Worm (Caenorhabditis elegans) whole organism, late embryonic: ENCODE measurements around the gene pdhb-1.

Source experiments
- C08G9.2 ChIP-seq: sonication (generic microtip); optimal IDR thresholded peaks from 2 replicates; lab custom pipeline; 2016; ENCODE audit warnings: mild to moderate bottlenecking, missing genetic modification characterization, moderate library complexity, missing compliant biosample characterization
- C38D4.7 ChIP-seq: fragments of 200-800 bp; sonication (Bioruptor generic); optimal IDR thresholded peaks from 2 replicates; lab custom pipeline; 2018; ENCODE audit warnings: mild to moderate bottlenecking, missing genetic modification characterization, moderate library complexity, missing compliant biosample characterization
- ahr-1 ChIP-seq: sonication (generic microtip); optimal IDR thresholded peaks from 2 replicates; lab custom pipeline; 2016; ENCODE audit warnings: missing genetic modification characterization, missing compliant biosample characterization
- ceh-18 ChIP-seq: sonication (generic microtip); optimal IDR thresholded peaks from 2 replicates; lab custom pipeline; 2016; ENCODE audit warnings: missing genetic modification characterization, missing compliant biosample characterization
- ceh-30 ChIP-seq: fragments of 150-350 bp; optimal IDR thresholded peaks from 2 replicates; lab custom pipeline; 2014; ENCODE audit warnings: missing biosample characterization, missing genetic modification characterization
- ceh-48 ChIP-seq: sonication (generic microtip); optimal IDR thresholded peaks from 2 replicates; lab custom pipeline; 2016; ENCODE audit warnings: missing genetic modification characterization, inconsistent platforms, missing compliant biosample characterization
- ceh-6 ChIP-seq: fragments of 200-800 bp; sonication (Bioruptor generic); optimal IDR thresholded peaks from 2 replicates; lab custom pipeline; 2018; ENCODE audit warnings: mild to moderate bottlenecking, missing genetic modification characterization, missing compliant biosample characterization
- che-1 ChIP-seq: sonication (generic microtip); optimal IDR thresholded peaks from 2 replicates; lab custom pipeline; 2016; ENCODE audit warnings: mild to moderate bottlenecking, missing genetic modification characterization, missing compliant biosample characterization
- dve-1 ChIP-seq: sonication (generic microtip); optimal IDR thresholded peaks from 2 replicates; lab custom pipeline; 2017; ENCODE audit warnings: antibody characterized with exemption, mild to moderate bottlenecking, missing genetic modification characterization, missing compliant biosample characterization
- elt-2 ChIP-seq: sonication (generic microtip); optimal IDR thresholded peaks from 2 replicates; lab custom pipeline; 2016; ENCODE audit warnings: missing genetic modification reagents, missing genetic modification characterization, missing compliant biosample characterization
- elt-4 ChIP-seq: sonication (generic microtip); optimal IDR thresholded peaks from 2 replicates; lab custom pipeline; 2016; ENCODE audit warnings: missing genetic modification characterization, missing compliant biosample characterization
- fax-1 ChIP-seq: sonication (generic microtip); optimal IDR thresholded peaks from 2 replicates; lab custom pipeline; 2016; ENCODE audit warnings: missing genotype, missing genetic modification characterization, missing compliant biosample characterization
- fkh-6 ChIP-seq: sonication (generic microtip); optimal IDR thresholded peaks from 2 replicates; lab custom pipeline; 2016; ENCODE audit warnings: missing genetic modification characterization, missing compliant biosample characterization
- hlh-15 ChIP-seq: sonication (generic microtip); optimal IDR thresholded peaks from 2 replicates; lab custom pipeline; 2016; ENCODE audit warnings: missing genetic modification characterization, missing compliant biosample characterization
- hlh-6 ChIP-seq: sonication (generic microtip); optimal IDR thresholded peaks from 2 replicates; lab custom pipeline; 2016; ENCODE audit warnings: missing genotype, missing genetic modification characterization, missing compliant biosample characterization
- lim-6 ChIP-seq: sonication (generic microtip); optimal IDR thresholded peaks from 2 replicates; lab custom pipeline; 2016; ENCODE audit warnings: missing genetic modification characterization, missing compliant biosample characterization
- mec-3 ChIP-seq: sonication (generic microtip); optimal IDR thresholded peaks from 2 replicates; lab custom pipeline; 2016; ENCODE audit warnings: borderline replicate concordance, missing genetic modification characterization, missing compliant biosample characterization
- nfya-1 ChIP-seq: sonication (generic microtip); optimal IDR thresholded peaks from 2 replicates; lab custom pipeline; 2017; ENCODE audit warnings: missing genetic modification characterization, mild to moderate bottlenecking, missing compliant biosample characterization, antibody characterized with exemption, moderate library complexity
- npax-4 ChIP-seq: sonication (generic microtip); optimal IDR thresholded peaks from 2 replicates; lab custom pipeline; 2016; ENCODE audit warnings: missing genetic modification characterization, missing compliant biosample characterization
- pag-3 ChIP-seq: sonication (generic microtip); optimal IDR thresholded peaks from 2 replicates; lab custom pipeline; 2016; ENCODE audit warnings: missing compliant biosample characterization, missing genetic modification characterization, borderline replicate concordance
- pha-4 ChIP-seq: fragments of 150-350 bp; optimal IDR thresholded peaks from 2 replicates; lab custom pipeline; 2018; ENCODE audit warnings: missing biosample characterization, missing genetic modification reagents, missing genetic modification characterization
- pqm-1 ChIP-seq: sonication (generic microtip); optimal IDR thresholded peaks from 2 replicates; lab custom pipeline; 2016; ENCODE audit warnings: missing genetic modification characterization, missing compliant biosample characterization
- rnt-1 ChIP-seq: sonication (generic microtip); optimal IDR thresholded peaks from 2 replicates; lab custom pipeline; 2016; ENCODE audit warnings: missing genetic modification characterization, missing compliant biosample characterization
- sox-2 ChIP-seq: fragments of 200-800 bp; sonication (Bioruptor generic); IDR thresholded peaks from 2 replicates; pipeline ENCODE4 v1.3.6; 2022; ENCODE audit warnings: missing genetic modification reagents, missing genetic modification characterization, missing compliant biosample characterization
- tbx-2 ChIP-seq: sonication (generic microtip); optimal IDR thresholded peaks from 2 replicates; lab custom pipeline; 2016; ENCODE audit warnings: missing genetic modification characterization, missing compliant biosample characterization
- tbx-7 ChIP-seq: sonication (generic microtip); optimal IDR thresholded peaks from 2 replicates; lab custom pipeline; 2016; ENCODE audit warnings: missing genotype, missing genetic modification characterization, missing compliant biosample characterization
- ttx-3 ChIP-seq: sonication (generic microtip); optimal IDR thresholded peaks from 2 replicates; lab custom pipeline; 2016; ENCODE audit warnings: missing genetic modification reagents, missing genetic modification characterization, missing compliant biosample characterization
- unc-3 ChIP-seq, 2 experiments: fragments of 200-800 bp in 1 of 2; sonication (Bioruptor generic) in 1 of 2; sonication (generic microtip) in 1 of 2; conservative IDR thresholded peaks in 1 of 2; optimal IDR thresholded peaks in 1 of 2; 2 replicates each; pipeline versions ENCODE4 v1.3.6 to Lab custom; 2016 to 2022; ENCODE audit warnings: missing compliant biosample characterization in 2 of 2, missing genetic modification characterization in 2 of 2, missing genetic modification reagents in 1 of 2
- unc-42 ChIP-seq: sonication (generic microtip); optimal IDR thresholded peaks from 2 replicates; lab custom pipeline; 2016; ENCODE audit warnings: missing genotype, missing genetic modification characterization, missing compliant biosample characterization
- unc-55 ChIP-seq: sonication (generic microtip); optimal IDR thresholded peaks from 2 replicates; lab custom pipeline; 2017; ENCODE audit warnings: missing biosample characterization, missing genetic modification reagents, missing genetic modification characterization
- ztf-16 ChIP-seq: sonication (generic microtip); optimal IDR thresholded peaks from 2 replicates; lab custom pipeline; 2017; ENCODE audit warnings: missing genetic modification characterization, missing compliant biosample characterization

pdhb-1 gene

DNA sequence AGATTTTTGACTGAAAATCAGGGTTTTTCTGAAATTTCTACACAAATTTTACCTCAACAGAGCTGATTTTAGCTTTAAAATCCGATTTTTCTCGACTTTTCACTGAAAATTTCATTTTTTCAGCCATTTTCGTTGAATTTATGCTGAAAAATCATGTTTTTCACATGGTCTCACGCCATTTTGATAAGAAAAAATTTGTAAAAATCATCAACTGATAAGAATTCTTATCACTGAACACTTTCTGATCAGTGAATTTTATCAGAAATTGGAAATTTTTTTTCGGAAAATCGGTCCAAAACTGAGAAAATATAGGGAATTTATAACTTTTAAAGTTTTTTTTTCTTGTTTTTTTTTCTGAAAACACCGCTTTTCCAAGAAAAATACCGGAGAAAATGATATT is 1.5 kb downstream of the pdhb-1 start:
- no peak for TF ChIP-seq tbx-2 (tag; lab: Kevin White, UChicago)
- no peak for TF ChIP-seq ttx-3 (tag; lab: Kevin White, UChicago)
- TF ChIP-seq pag-3 (tag; lab: Kevin White, UChicago), result no peak
- peak; percentile 72 for TF ChIP-seq elt-2 (tag; lab: Kevin White, UChicago)

DNA sequence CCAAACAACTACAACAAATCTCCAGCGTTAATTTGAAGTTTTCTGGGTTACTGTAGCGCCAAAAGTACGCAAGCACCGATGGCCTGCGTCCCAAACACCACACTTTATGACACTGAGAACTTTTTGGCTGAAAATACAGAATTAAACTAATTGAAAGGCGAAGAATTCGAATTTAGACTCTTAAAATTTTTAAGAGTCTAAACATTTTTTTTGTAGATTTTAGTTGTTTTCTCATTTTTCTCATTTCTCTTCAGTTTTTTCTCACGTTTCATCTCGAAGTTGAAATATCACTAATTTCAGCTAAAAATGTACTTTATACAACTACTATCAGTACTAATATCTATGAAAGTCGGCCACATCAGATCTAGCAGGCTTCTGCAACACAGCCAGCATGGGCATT is 15.9 kb downstream of the pdhb-1 start, which contains the start of gene lgc-9:
TSS of gene lgc-9 (plus strand) at position 301 of the 400 bp plus-strand sequence.
- TF ChIP-seq tbx-7 (tag; lab: Kevin White, UChicago) (no peak), ceh-6 (GFP tag; lab: Kevin White, UChicago) (no peak), fkh-6 (tag; lab: Kevin White, UChicago) (no peak)

DNA sequence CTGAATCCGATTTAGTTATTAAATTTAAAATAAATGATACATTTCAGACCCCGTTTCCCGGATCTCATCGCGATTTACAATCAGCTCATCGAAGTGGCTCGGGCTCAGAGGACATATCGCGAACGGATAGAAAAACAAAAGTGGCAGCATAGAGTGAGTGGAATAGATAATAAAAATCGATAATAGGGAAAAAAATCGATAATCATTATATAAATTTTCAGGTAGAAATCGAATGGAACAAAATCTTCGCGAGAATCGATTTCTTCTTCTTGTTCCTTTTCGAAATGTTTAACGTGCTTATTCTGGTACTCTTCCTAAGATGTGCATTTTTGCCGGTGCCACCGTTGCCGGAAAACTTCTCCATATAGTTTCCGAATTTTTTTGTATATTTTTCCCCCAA is 19.3 kb downstream of the pdhb-1 start:
- no peak for TF ChIP-seq sox-2
- TF ChIP-seq fax-1 (tag; lab: Kevin White, UChicago), result no peak
- no peak for TF ChIP-seq C08G9.2 (tag; lab: Kevin White, UChicago)

DNA sequence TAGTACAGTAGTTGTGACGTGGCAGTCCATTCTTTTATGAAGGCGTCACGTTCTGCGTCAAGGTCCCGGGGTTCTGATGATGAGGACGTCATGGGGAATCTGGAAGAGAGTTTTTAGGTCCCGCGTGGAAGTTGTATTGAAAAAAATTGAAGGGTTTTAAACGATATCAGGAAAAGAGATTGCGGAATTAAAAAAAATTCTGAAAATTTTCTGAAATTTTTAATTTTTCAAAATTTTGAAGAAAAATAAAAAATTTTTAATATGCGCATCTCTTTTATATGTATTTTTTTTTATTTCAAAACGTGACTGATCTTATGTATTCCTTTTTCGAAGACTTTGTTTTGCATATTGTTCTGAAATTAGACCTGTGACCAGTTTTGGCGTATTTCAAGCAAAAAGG is 23.0 kb downstream of the pdhb-1 start, which contains the start of gene C04C3.6:
TSS of gene C04C3.6 (minus strand) at position 101 of the 400 bp plus-strand sequence.
- TF ChIP-seq pha-4 (tag; lab: Kevin White, UChicago), result no peak
- TF ChIP-seq ttx-3 (tag; lab: Kevin White, UChicago), result no peak
- no peak for TF ChIP-seq hlh-6 (tag; lab: Kevin White, UChicago)
- no peak for TF ChIP-seq elt-4
- TF ChIP-seq unc-42, result no peak
- no peak for TF ChIP-seq dve-1 (tag; lab: Kevin White, UChicago)
- TF ChIP-seq pqm-1 (tag; lab: Kevin White, UChicago), result no peak
- no peak for TF ChIP-seq unc-3 (GFP tag; conservative IDR thresholded peaks at IDR 0.05; lab: Robert Waterston, UW)
- no peak for TF ChIP-seq unc-3 (tag; optimal IDR thresholded peaks at IDR 0.05; lab: Kevin White, UChicago)
- TF ChIP-seq C38D4.7, result no peak
- no peak for TF ChIP-seq ahr-1 (tag; lab: Kevin White, UChicago)
- TF ChIP-seq ceh-30, result no peak
- no peak for TF ChIP-seq unc-55 (GFP tag; lab: Kevin White, UChicago)
- no peak for TF ChIP-seq tbx-2 (tag; lab: Kevin White, UChicago)
- TF ChIP-seq mec-3 (tag; lab: Kevin White, UChicago), result no peak
- TF ChIP-seq fkh-6 (tag; lab: Kevin White, UChicago), result no peak
- TF ChIP-seq, all 69 proteins: peak for 0

DNA sequence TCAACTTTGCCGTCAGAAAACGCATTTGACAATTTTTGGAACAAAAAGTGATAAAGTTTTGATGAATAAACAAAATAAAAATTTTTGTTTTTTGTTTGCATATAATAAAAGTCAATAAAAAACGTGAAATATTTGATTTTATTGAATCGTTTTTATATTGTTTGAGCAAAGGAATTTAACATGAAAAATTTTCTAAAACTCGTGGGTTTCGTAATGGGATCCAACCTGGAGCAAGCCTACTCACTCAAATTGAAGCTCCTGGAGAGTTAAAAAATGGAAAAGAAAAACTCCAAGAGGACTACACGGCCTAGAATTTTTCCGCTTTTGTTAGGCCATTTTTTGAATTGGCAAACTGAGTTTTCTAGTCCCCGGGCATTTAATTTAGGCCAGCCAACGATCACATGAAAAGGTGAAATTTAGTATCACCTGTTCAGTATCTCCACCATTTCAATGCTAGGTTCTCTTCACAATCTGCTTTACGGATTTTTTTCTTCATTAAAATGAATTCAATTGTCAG is 29.0 kb downstream of the pdhb-1 start, which contains the start of the genes C04C3.9 and srz-60:
TSS of gene C04C3.9 (minus strand) at position 101 of the 517 bp plus-strand sequence.
TSS of gene srz-60 (plus strand) at position 467 of the 517 bp plus-strand sequence.
- TF ChIP-seq elt-4 (no peak), pha-4 (tag; lab: Kevin White, UChicago) (no peak), npax-4 (no peak), ztf-16 (tag; lab: Kevin White, UChicago) (no peak), rnt-1 (tag; lab: Kevin White, UChicago) (no peak), che-1 (no peak), pqm-1 (tag; lab: Kevin White, UChicago) (no peak), hlh-15 (tag; lab: Kevin White, UChicago) (no peak), ceh-48 (tag; lab: Kevin White, UChicago) (no peak), mec-3 (tag; lab: Kevin White, UChicago) (no peak), ceh-18 (tag; lab: Kevin White, UChicago) (no peak), nfya-1 (tag; lab: Kevin White, UChicago) (no peak), lim-6 (tag; lab: Kevin White, UChicago) (no peak), ahr-1 (tag; lab: Kevin White, UChicago) (no peak)
